Worm (Caenorhabditis elegans) whole organism, L4 larva: ENCODE measurements around the gene fli-1.

Experiments
- aly-2 ChIP-seq: sonication (generic microtip); optimal IDR thresholded peaks from 2 replicates; lab custom pipeline; 2018; ENCODE audit warnings: missing biosample characterization, missing genetic modification characterization
- fkh-10 ChIP-seq: fragments of 150-350 bp; optimal IDR thresholded peaks from 2 replicates; lab custom pipeline; 2014; ENCODE audit warnings: missing biosample characterization, missing genetic modification reagents, missing genetic modification characterization
- lsy-2 ChIP-seq, 2 experiments: fragments of 150-350 bp in 1 of 2; sonication (generic microtip) in 1 of 2; optimal IDR thresholded peaks; 2 replicates each; lab custom pipeline; 2014 to 2017; ENCODE audit warnings: missing biosample characterization in 2 of 2, missing genetic modification characterization in 2 of 2
- mxl-2 ChIP-seq: fragments of 200-800 bp; sonication (Bioruptor generic); conservative IDR thresholded peaks from 2 replicates; pipeline ENCODE4 v1.3.6; 2022; ENCODE audit warnings: missing genetic modification reagents, missing genetic modification characterization, missing compliant biosample characterization
- nhr-77 ChIP-seq: fragments of 150-350 bp; optimal IDR thresholded peaks from 2 replicates; lab custom pipeline; 2014; ENCODE audit warnings: missing biosample characterization, missing genetic modification characterization
- pqm-1 ChIP-seq: sonication (generic microtip); optimal IDR thresholded peaks from 2 replicates; lab custom pipeline; 2017; ENCODE audit warnings: missing biosample characterization, missing genetic modification characterization
- snpc-4 ChIP-seq: fragments of 150-350 bp; optimal IDR thresholded peaks from 2 replicates; lab custom pipeline; 2014; ENCODE audit warnings: missing biosample characterization, missing genetic modification characterization
- unc-130 ChIP-seq: sonication (generic microtip); optimal IDR thresholded peaks from 2 replicates; lab custom pipeline; 2016; ENCODE audit warnings: missing genetic modification reagents, missing genetic modification characterization, missing compliant biosample characterization

ce11 chrIII:8719105-8719504, 35.6 kb upstream of the fli-1 start:
- TF ChIP-seq unc-130 (no peak), lsy-2 (tag; optimal IDR thresholded peaks at IDR 0.05; lab: Kevin White, UChicago) (no peak), nhr-77 (tag; lab: Kevin White, UChicago) (no peak), fkh-10 (no peak), pqm-1 (no peak), mxl-2 (no peak), snpc-4 (tag; lab: Kevin White, UChicago) (no peak), aly-2 (no peak)
